Worm (Caenorhabditis elegans) whole organism, mixed stage, embryonic: ENCODE measurements around the gene str-84.

Experiments used
- M03D4.4 ChIP-seq: sonication (generic microtip); optimal IDR thresholded peaks from 2 replicates; lab custom pipeline; 2017; ENCODE audit warnings: mild to moderate bottlenecking, missing genetic modification characterization, missing compliant biosample characterization
- blmp-1 ChIP-seq: fragments of 150-350 bp; optimal IDR thresholded peaks from 2 replicates; lab custom pipeline; 2014; ENCODE audit warnings: missing biosample characterization, missing genetic modification characterization
- ceh-39 ChIP-seq: fragments of 150-350 bp; optimal IDR thresholded peaks from 2 replicates; lab custom pipeline; 2014; ENCODE audit warnings: missing biosample characterization, missing genetic modification characterization
- ceh-43 ChIP-seq: fragments of 200-800 bp; sonication (Bioruptor generic); optimal IDR thresholded peaks from 2 replicates; lab custom pipeline; 2018; ENCODE audit warnings: mild to moderate bottlenecking, missing genetic modification characterization, moderate library complexity, missing compliant biosample characterization
- ces-1 ChIP-seq: fragments of 150-350 bp; optimal IDR thresholded peaks from 2 replicates; lab custom pipeline; 2014; ENCODE audit warnings: missing biosample characterization, missing genetic modification reagents, missing genetic modification characterization
- cnd-1 ChIP-seq: fragments of 200-800 bp; sonication (Bioruptor generic); optimal IDR thresholded peaks from 2 replicates; lab custom pipeline; 2018; ENCODE audit warnings: mild to moderate bottlenecking, missing genetic modification characterization, missing compliant biosample characterization
- drap-1 ChIP-seq: fragments of 200-800 bp; sonication (Bioruptor generic); optimal IDR thresholded peaks from 3 replicates; lab custom pipeline; 2018; ENCODE audit warnings: mild to moderate bottlenecking, missing genetic modification characterization, missing compliant biosample characterization
- elt-1 ChIP-seq: sonication (generic microtip); optimal IDR thresholded peaks from 2 replicates; lab custom pipeline; 2017; ENCODE audit warnings: missing genetic modification characterization, mild to moderate bottlenecking, missing compliant biosample characterization, antibody characterized with exemption, moderate library complexity, borderline replicate concordance; ENCODE audit not compliant: insufficient read depth
- flh-1 ChIP-seq: fragments of 200-800 bp; sonication (Bioruptor generic); optimal IDR thresholded peaks from 2 replicates; lab custom pipeline; 2018; ENCODE audit warnings: mild to moderate bottlenecking, missing genetic modification characterization, moderate library complexity, missing compliant biosample characterization
- ham-2 ChIP-seq: fragments of 200-800 bp; sonication (Bioruptor generic); optimal IDR thresholded peaks from 2 replicates; lab custom pipeline; 2018; ENCODE audit warnings: mild to moderate bottlenecking, missing genetic modification characterization, missing compliant biosample characterization
- hlh-1 ChIP-seq: fragments of 150-350 bp; optimal IDR thresholded peaks from 2 replicates; lab custom pipeline; 2014; ENCODE audit warnings: missing biosample characterization, missing genetic modification reagents, missing genetic modification characterization
- lin-13 ChIP-seq: fragments of 150-350 bp; optimal IDR thresholded peaks from 2 replicates; lab custom pipeline; 2014; ENCODE audit warnings: missing biosample characterization, missing genetic modification characterization
- lin-32 ChIP-seq: fragments of 200-800 bp; sonication (Bioruptor generic); optimal IDR thresholded peaks from 2 replicates; lab custom pipeline; 2018; ENCODE audit warnings: mild to moderate bottlenecking, missing genetic modification characterization, missing compliant biosample characterization
- lsy-2 ChIP-seq: fragments of 150-350 bp; optimal IDR thresholded peaks from 2 replicates; lab custom pipeline; 2014; ENCODE audit warnings: missing biosample characterization, missing genetic modification characterization
- mab-5 ChIP-seq: fragments of 150-350 bp; optimal IDR thresholded peaks from 2 replicates; lab custom pipeline; 2014; ENCODE audit warnings: missing biosample characterization, missing genetic modification characterization
- mep-1 ChIP-seq: fragments of 150-350 bp; optimal IDR thresholded peaks from 2 replicates; lab custom pipeline; 2017; ENCODE audit warnings: missing biosample characterization, missing genetic modification reagents, missing genetic modification characterization, inconsistent platforms
- mls-2 ChIP-seq: sonication (generic microtip); optimal IDR thresholded peaks from 2 replicates; lab custom pipeline; 2016; ENCODE audit warnings: mild to moderate bottlenecking, missing genetic modification characterization, moderate library complexity, missing compliant biosample characterization
- nhr-12 ChIP-seq: fragments of 150-350 bp; optimal IDR thresholded peaks from 2 replicates; lab custom pipeline; 2014; ENCODE audit warnings: missing biosample characterization, missing genetic modification characterization
- nhr-2 ChIP-seq: fragments of 150-350 bp; optimal IDR thresholded peaks from 2 replicates; lab custom pipeline; 2014; ENCODE audit warnings: missing biosample characterization, missing genetic modification characterization
- nhr-237 ChIP-seq: fragments of 150-350 bp; optimal IDR thresholded peaks from 2 replicates; lab custom pipeline; 2014; ENCODE audit warnings: missing biosample characterization, missing genetic modification characterization
- nhr-28 ChIP-seq: fragments of 150-350 bp; optimal IDR thresholded peaks from 2 replicates; lab custom pipeline; 2014; ENCODE audit warnings: missing biosample characterization, missing genetic modification characterization
- nhr-76 ChIP-seq: sonication (generic microtip); optimal IDR thresholded peaks from 2 replicates; lab custom pipeline; 2017; ENCODE audit warnings: missing biosample characterization, missing genetic modification characterization
- pha-4 ChIP-seq: fragments of 150-350 bp; optimal IDR thresholded peaks from 2 replicates; lab custom pipeline; 2018; ENCODE audit warnings: missing biosample characterization, missing genetic modification reagents, missing genetic modification characterization
- snpc-4 ChIP-seq: fragments of 150-350 bp; optimal IDR thresholded peaks from 2 replicates; lab custom pipeline; 2014; ENCODE audit warnings: missing biosample characterization, missing genetic modification characterization
- sptf-1 ChIP-seq: sonication (generic microtip); optimal IDR thresholded peaks from 2 replicates; lab custom pipeline; 2017; ENCODE audit warnings: mild to moderate bottlenecking, missing genetic modification characterization, moderate library complexity, missing compliant biosample characterization
- tbx-8 ChIP-seq: fragments of 200-800 bp; sonication (Bioruptor generic); optimal IDR thresholded peaks from 2 replicates; lab custom pipeline; 2018; ENCODE audit warnings: mild to moderate bottlenecking, missing genetic modification characterization, moderate library complexity, missing compliant biosample characterization
- unc-120 ChIP-seq: sonication (generic microtip); optimal IDR thresholded peaks from 2 replicates; lab custom pipeline; 2017; ENCODE audit warnings: missing genetic modification characterization, missing compliant biosample characterization; ENCODE audit not compliant: poor library complexity, severe bottlenecking
- unc-39 ChIP-seq: fragments of 150-350 bp; optimal IDR thresholded peaks from 2 replicates; lab custom pipeline; 2014; ENCODE audit warnings: missing biosample characterization, missing genetic modification characterization
- unc-62 ChIP-seq: fragments of 150-350 bp; optimal IDR thresholded peaks from 2 replicates; lab custom pipeline; 2014; ENCODE audit warnings: missing biosample characterization, missing genetic modification reagents, missing genetic modification characterization
- zip-8 ChIP-seq: fragments of 150-350 bp; optimal IDR thresholded peaks from 2 replicates; lab custom pipeline; 2014; ENCODE audit warnings: missing biosample characterization, missing genetic modification characterization
- ztf-11 ChIP-seq: fragments of 150-350 bp; optimal IDR thresholded peaks from 2 replicates; lab custom pipeline; 2014; ENCODE audit warnings: missing biosample characterization, missing genetic modification characterization

str-84 gene

DNA sequence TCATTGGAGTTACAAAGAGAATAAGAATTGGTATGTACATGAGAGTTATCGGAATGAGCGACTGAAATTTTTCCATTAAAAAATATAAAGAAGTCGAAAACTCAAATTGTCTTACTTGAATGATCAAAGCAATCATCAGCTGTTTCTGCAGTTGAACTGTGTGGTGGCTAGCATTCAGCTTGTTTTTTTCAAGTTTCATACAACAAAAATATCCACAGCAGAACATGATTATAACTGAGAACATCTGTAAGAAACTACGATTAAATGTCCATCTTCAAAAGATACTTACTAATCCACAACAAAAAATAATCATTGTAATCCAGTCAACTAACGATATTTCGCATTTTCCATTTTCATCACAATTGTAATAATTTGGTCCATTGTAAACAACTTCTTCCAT is 4.0 kb upstream of the str-84 start:
- TF ChIP-seq ztf-11 (tag; lab: Kevin White, UChicago), result no peak
- TF ChIP-seq lsy-2 (tag; lab: Kevin White, UChicago), result no peak
- no peak for TF ChIP-seq lin-32 (GFP tag; lab: Kevin White, UChicago)
- no peak for TF ChIP-seq unc-62
- TF ChIP-seq mep-1 (tag; lab: Kevin White, UChicago), result no peak
- TF ChIP-seq unc-39, result no peak
- no peak for TF ChIP-seq mab-5
- TF ChIP-seq blmp-1 (tag; lab: Kevin White, UChicago), result no peak
- no peak for TF ChIP-seq snpc-4
- TF ChIP-seq nhr-12 (tag; lab: Kevin White, UChicago), result no peak
- no peak for TF ChIP-seq drap-1
- no peak for TF ChIP-seq mls-2 (tag; lab: Kevin White, UChicago)
- TF ChIP-seq nhr-76 (tag; lab: Kevin White, UChicago), result no peak
- no peak for TF ChIP-seq ceh-39 (tag; lab: Kevin White, UChicago)
- TF ChIP-seq sptf-1 (tag; lab: Kevin White, UChicago), result no peak
- TF ChIP-seq cnd-1 (tag; lab: Kevin White, UChicago), result no peak
- no peak for TF ChIP-seq tbx-8 (GFP tag; lab: Kevin White, UChicago)
- TF ChIP-seq nhr-28 (tag; lab: Kevin White, UChicago), result no peak
- TF ChIP-seq ham-2 (GFP tag; lab: Kevin White, UChicago), result no peak

DNA sequence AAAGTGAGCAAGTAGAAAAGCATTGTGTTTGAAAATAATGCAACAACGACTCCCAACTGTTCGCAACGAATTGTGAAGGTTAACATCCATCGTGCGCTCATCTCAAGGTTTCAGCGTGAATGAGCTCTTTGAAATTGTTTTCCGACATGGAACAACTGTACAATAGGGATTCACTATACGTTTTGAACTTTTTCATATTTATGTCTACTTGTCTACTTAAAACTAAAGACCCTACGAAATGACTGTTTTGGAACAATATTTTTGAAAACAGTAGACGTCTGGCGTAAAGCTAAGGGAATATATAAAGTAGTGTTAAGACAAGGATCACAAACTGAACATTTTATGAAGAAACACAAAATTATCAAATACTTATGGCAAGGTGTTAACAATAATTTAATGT is 2.9 kb upstream of the str-84 start, which contains the start of gene str-86:
TSS of gene str-86 (minus strand) at position 101 of the 400 bp plus-strand sequence.
- TF ChIP-seq nhr-237 (tag; lab: Kevin White, UChicago), result no peak
- TF ChIP-seq hlh-1 (tag; lab: Kevin White, UChicago), result no peak
- TF ChIP-seq drap-1, result no peak
- TF ChIP-seq lsy-2 (tag; lab: Kevin White, UChicago), result no peak
- no peak for TF ChIP-seq unc-62
- no peak for TF ChIP-seq ceh-43
- TF ChIP-seq cnd-1 (tag; lab: Kevin White, UChicago), result no peak
- TF ChIP-seq M03D4.4 (tag; lab: Kevin White, UChicago), result no peak
- no peak for TF ChIP-seq snpc-4
- TF ChIP-seq nhr-12 (tag; lab: Kevin White, UChicago), result no peak
- no peak for TF ChIP-seq elt-1 (tag; lab: Kevin White, UChicago)
- TF ChIP-seq nhr-28 (tag; lab: Kevin White, UChicago), result no peak
- no peak for TF ChIP-seq ztf-11 (tag; lab: Kevin White, UChicago)
- TF ChIP-seq sptf-1 (tag; lab: Kevin White, UChicago), result no peak
- TF ChIP-seq ham-2 (GFP tag; lab: Kevin White, UChicago), result no peak
- TF ChIP-seq unc-120 (tag; lab: Kevin White, UChicago), result no peak

- TF ChIP-seq elt-1 (tag; lab: Kevin White, UChicago), result no peak
- no peak for TF ChIP-seq ces-1 (GFP tag; lab: Kevin White, UChicago)
- no peak for TF ChIP-seq lin-32 (GFP tag; lab: Kevin White, UChicago)
- TF ChIP-seq ham-2 (GFP tag; lab: Kevin White, UChicago), result no peak
- no peak for TF ChIP-seq unc-120 (tag; lab: Kevin White, UChicago)
- TF ChIP-seq drap-1, result no peak
- no peak for TF ChIP-seq cnd-1 (tag; lab: Kevin White, UChicago)
- TF ChIP-seq snpc-4, result no peak
- TF ChIP-seq lin-13 (tag; lab: Kevin White, UChicago), result no peak
- TF ChIP-seq unc-62, result no peak
- no peak for TF ChIP-seq ztf-11 (tag; lab: Kevin White, UChicago)
These were observed 2.9 kb downstream of the str-84 start for ce11 chrV:8977895-8978294.

DNA sequence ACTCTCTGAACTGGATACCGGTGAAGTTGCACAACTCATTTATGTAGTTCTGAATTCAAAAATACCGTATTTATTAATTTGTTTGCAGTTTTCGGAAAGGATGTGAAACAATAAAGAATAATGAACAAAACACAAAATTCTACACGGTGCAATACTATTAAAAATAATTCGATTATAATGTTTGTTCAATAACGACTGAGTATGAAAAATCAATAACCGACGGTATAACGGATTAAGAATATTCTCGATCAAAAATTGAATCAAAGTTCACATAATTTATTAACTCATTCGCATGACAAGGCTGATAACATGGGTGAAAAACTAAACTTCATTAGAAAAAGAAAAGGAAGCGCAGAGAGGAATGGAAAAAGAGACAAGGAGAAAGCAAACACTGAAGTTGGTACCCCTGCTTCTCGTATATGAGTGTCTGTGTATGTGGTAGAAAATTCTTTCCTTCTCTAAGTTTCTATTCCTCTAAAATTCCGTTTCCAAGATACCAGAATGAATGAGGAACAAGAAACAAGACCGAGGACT is 5.8 kb downstream of the str-84 start, which contains the start of gene nhr-143:
TSS of gene nhr-143 (minus strand) at position 51 of the 534 bp plus-strand sequence.
- TF ChIP-seq mep-1 (tag; lab: Kevin White, UChicago) (no peak), mls-2 (tag; lab: Kevin White, UChicago) (no peak), blmp-1 (tag; lab: Kevin White, UChicago) (no peak), hlh-1 (tag; lab: Kevin White, UChicago) (no peak)

DNA sequence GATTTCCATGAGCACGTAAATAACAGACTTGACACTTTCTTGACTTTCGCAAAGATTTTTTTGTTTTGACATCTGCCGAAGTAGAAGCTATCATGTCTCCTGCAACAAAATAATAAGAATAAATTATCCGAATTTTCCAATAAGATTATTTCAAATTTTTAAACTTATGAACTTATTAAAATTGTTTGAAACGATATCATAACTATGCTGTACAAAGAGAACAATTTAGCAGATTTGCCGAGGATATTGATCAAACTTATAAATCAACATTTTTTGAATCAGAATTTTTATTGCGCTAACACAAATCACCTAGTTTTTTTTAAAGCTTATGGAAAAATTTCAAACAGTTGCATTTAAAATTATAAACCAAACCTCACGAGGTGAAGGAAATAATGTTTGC is 8.5 kb downstream of the str-84 start, which contains the start of gene nhr-195:
TSS of gene nhr-195 (minus strand) at position 101 of the 400 bp plus-strand sequence.
- TF ChIP-seq tbx-8 (GFP tag; lab: Kevin White, UChicago) (no peak), pha-4 (tag; lab: Kevin White, UChicago) (no peak), lin-32 (GFP tag; lab: Kevin White, UChicago) (no peak), nhr-2 (tag; lab: Kevin White, UChicago) (no peak), flh-1 (no peak), mep-1 (tag; lab: Kevin White, UChicago) (no peak), blmp-1 (tag; lab: Kevin White, UChicago) (no peak), ham-2 (GFP tag; lab: Kevin White, UChicago) (no peak), lin-13 (tag; lab: Kevin White, UChicago) (no peak), unc-62 (no peak), zip-8 (tag; lab: Kevin White, UChicago) (no peak), mls-2 (tag; lab: Kevin White, UChicago) (no peak), mab-5 (no peak)
